Fruit fly (Drosophila melanogaster): ENCODE results near the gene CG31253.
A peak's percentile ranks its signal among the peaks of the same experiment; 100 is the strongest.

Gene CG31253

DNA sequence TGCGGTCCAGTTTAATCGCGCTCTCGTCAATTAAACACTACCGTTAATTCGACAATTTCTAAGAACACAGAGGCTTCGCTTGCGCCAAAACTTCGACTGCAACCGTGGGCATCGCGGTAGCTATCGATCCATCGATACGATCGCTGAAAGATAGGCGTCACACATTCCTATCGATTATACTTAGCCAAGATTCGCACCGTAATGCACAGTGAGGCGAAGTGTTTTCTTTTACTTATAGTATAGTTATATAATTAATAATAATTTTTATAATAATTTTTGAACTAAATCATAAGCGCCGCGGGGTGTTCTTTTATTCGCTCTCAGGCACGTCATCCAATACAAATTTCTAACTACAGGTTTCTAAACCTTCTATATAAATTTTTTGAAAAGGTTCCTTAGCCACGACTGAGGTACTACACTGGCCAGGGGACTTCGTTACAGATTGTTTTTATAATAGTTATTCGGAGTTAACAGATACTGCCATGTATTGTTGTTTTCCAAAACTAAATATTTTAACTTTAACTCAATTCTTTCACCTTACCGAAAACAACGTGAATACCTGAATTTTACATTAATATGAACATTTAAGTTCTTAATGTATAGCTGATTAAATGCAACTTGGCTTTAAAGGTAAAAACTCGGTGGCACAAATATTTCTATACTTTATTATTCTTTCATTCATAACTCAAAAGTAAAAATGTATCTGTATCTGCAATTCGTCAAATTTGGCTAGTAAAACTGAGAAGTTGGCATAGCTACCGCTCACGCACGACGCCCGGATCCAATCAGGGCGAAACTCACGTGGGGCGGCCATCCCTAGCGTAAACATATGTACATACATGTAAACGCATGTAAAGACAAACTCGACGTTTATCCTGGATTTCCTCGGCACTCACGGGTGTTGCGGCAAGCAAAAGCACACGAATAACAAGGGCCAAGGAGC lies 22.4 kb downstream of the CG31253 start, which contains the start of the genes NSD and BOD1 (continued):
- no peak for TF ChIP-seq CG10979 (tag; optimal IDR thresholded peaks at IDR 0.05)
- peak; percentile 76 for TF ChIP-seq sens (GFP tag)
- no peak for TF ChIP-seq CG12236 (GFP tag; optimal IDR thresholded peaks at IDR 0.05)
- TF ChIP-seq z (GFP tag; IDR thresholded peaks at IDR 0.05): no peak
- TF ChIP-seq tgo (GFP tag; IDR thresholded peaks at IDR 0.05): peak; percentile 55
- no peak for TF ChIP-seq Hsf (GFP tag; optimal IDR thresholded peaks at IDR 0.05)
- no peak for TF ChIP-seq CG31388 (GFP tag; optimal IDR thresholded peaks at IDR 0.05)
- peak; percentile 77 for TF ChIP-seq pzg (GFP tag; optimal IDR thresholded peaks at IDR 0.05)
- TF ChIP-seq Taf1 (GFP tag; IDR thresholded peaks at IDR 0.05): peak; percentile 49; the same call in 1 of the 2 replicates
- TF ChIP-seq pum (GFP tag; optimal IDR thresholded peaks at IDR 0.05): no peak
- peak; percentile 63; the same call in 1 of the 2 replicates for TF ChIP-seq Rx (GFP tag; IDR thresholded peaks at IDR 0.05)
- TF ChIP-seq Xbp1 (GFP tag; optimal IDR thresholded peaks at IDR 0.05): peak; percentile 73
- peak; percentile 28 for TF ChIP-seq CG13624 (GFP tag; optimal IDR thresholded peaks at IDR 0.05)
- TF ChIP-seq CG10431 (GFP tag; optimal IDR thresholded peaks at IDR 0.05): peak; percentile 21
- peak; percentile 100 for TF ChIP-seq Dref (GFP tag; IDR thresholded peaks at IDR 0.05)
- TF ChIP-seq sc (optimal IDR thresholded peaks at IDR 0.05): no peak
- TF ChIP-seq sc (GFP tag; optimal IDR thresholded peaks at IDR 0.05): no peak
- no peak for TF ChIP-seq gcm (GFP tag; optimal IDR thresholded peaks at IDR 0.05)
- TF ChIP-seq dysf (GFP tag; IDR thresholded peaks at IDR 0.05): peak; percentile 71
- no peak for TF ChIP-seq CG2202 (tag; optimal IDR thresholded peaks at IDR 0.05)
- TF ChIP-seq CG10565 (GFP tag; optimal IDR thresholded peaks at IDR 0.05): no peak
- peak; percentile 57 for TF ChIP-seq az2 (GFP tag; optimal IDR thresholded peaks at IDR 0.05)
- peak; percentile 39 for TF ChIP-seq CG7556 (GFP tag; optimal IDR thresholded peaks at IDR 0.05)
- peak; percentile 72 for TF ChIP-seq MESR4 (GFP tag; optimal IDR thresholded peaks at IDR 0.05)
- peak; percentile 0 for TF ChIP-seq Deaf1 (tag; optimal IDR thresholded peaks at IDR 0.05)
- peak; percentile 1 for TF ChIP-seq CG9609 (GFP tag; optimal IDR thresholded peaks at IDR 0.05)
- peak; percentile 72 for TF ChIP-seq Xrp1 (GFP tag; IDR thresholded peaks at IDR 0.05)
- no peak for TF ChIP-seq BtbVII (GFP tag; optimal IDR thresholded peaks at IDR 0.05)
- no peak for TF ChIP-seq sqz (GFP tag; optimal IDR thresholded peaks at IDR 0.05)
- no peak for TF ChIP-seq p53 (GFP tag; optimal IDR thresholded peaks at IDR 0.05)
- 0 out of 2 replicates have a peak, but pooled peaks have one; percentile 23 for TF ChIP-seq CG4730 (GFP tag; IDR thresholded peaks at IDR 0.05)
- TF ChIP-seq fd102C (GFP tag; optimal IDR thresholded peaks at IDR 0.05): no peak
- TF ChIP-seq C15 (GFP tag; IDR thresholded peaks at IDR 0.05): 0 out of 3 replicates have a peak, but pooled peaks have one; percentile 31
- peak; percentile 61 for TF ChIP-seq CG30403 (GFP tag; optimal IDR thresholded peaks at IDR 0.05)
- TF ChIP-seq zfh1 (GFP tag; IDR thresholded peaks at IDR 0.05): peak; percentile 70; the same call in 1 of the 3 replicates
- TF ChIP-seq cwo (GFP tag; optimal IDR thresholded peaks at IDR 0.05): no peak
- TF ChIP-seq CG10543 (GFP tag; optimal IDR thresholded peaks at IDR 0.05): peak; percentile 5
- no peak for TF ChIP-seq GATAe (GFP tag; conservative IDR thresholded peaks at IDR 0.05)
- peak; percentile 23 for TF ChIP-seq Chrac-16 (GFP tag; optimal IDR thresholded peaks at IDR 0.05)
- peak; percentile 95 for TF ChIP-seq trem (tag; optimal IDR thresholded peaks at IDR 0.05)
- TF ChIP-seq unc-4 (GFP tag; IDR thresholded peaks at IDR 0.05; ENCODE audit: partially characterized antibody): peak; percentile 80
- peak; percentile 94 for TF ChIP-seq vnd (GFP tag; IDR thresholded peaks at IDR 0.05; ENCODE audit: partially characterized antibody)
- peak; percentile 61 for TF ChIP-seq MTF-1 (GFP tag; optimal IDR thresholded peaks at IDR 0.05; ENCODE audit: borderline replicate concordance)
- peak; percentile 54 for TF ChIP-seq esg (GFP tag; conservative IDR thresholded peaks at IDR 0.05)
- no peak for TF ChIP-seq bowl (GFP tag; IDR thresholded peaks at IDR 0.05)
- peak; percentile 86 for TF ChIP-seq hbn (GFP tag; IDR thresholded peaks at IDR 0.05; ENCODE audit: partially characterized antibody)
- TF ChIP-seq crc (GFP tag; optimal IDR thresholded peaks at IDR 0.05): no peak
- no peak for TF ChIP-seq CG11723 (GFP tag; optimal IDR thresholded peaks at IDR 0.05)
- peak; percentile 20 for TF ChIP-seq caup (GFP tag; optimal IDR thresholded peaks at IDR 0.05; ENCODE audit: severe bottlenecking)
